Worm (Caenorhabditis elegans) whole organism, L3 larva: ENCODE results near the gene asah-2.

ENCODE experiments used
- R02D3.7 ChIP-seq: fragments of 150-350 bp; optimal IDR thresholded peaks from 2 replicates; lab custom pipeline; 2014; ENCODE audit warnings: missing biosample characterization, missing genetic modification characterization
- ZK546.5 ChIP-seq: sonication (generic microtip); optimal IDR thresholded peaks from 2 replicates; lab custom pipeline; 2017; ENCODE audit warnings: missing biosample characterization, missing genetic modification characterization
- ama-1 ChIP-seq: fragments of 150-350 bp; optimal IDR thresholded peaks from 2 replicates; lab custom pipeline; 2018
- ceh-16 ChIP-seq: sonication (generic microtip); optimal IDR thresholded peaks from 2 replicates; lab custom pipeline; 2017; ENCODE audit warnings: missing biosample characterization, missing genetic modification characterization
- ceh-82 ChIP-seq: fragments of 150-350 bp; optimal IDR thresholded peaks from 2 replicates; lab custom pipeline; 2014; ENCODE audit warnings: missing biosample characterization, missing genetic modification characterization
- ceh-9 ChIP-seq: sonication (generic microtip); optimal IDR thresholded peaks from 2 replicates; lab custom pipeline; 2018; ENCODE audit warnings: missing biosample characterization, missing genetic modification characterization
- egl-5 ChIP-seq: fragments of 150-350 bp; optimal IDR thresholded peaks from 2 replicates; lab custom pipeline; 2017; ENCODE audit warnings: missing biosample characterization, missing genetic modification reagents, missing genetic modification characterization, inconsistent platforms
- elt-2 ChIP-seq: sonication (generic microtip); optimal IDR thresholded peaks from 2 replicates; lab custom pipeline; 2016; ENCODE audit warnings: missing genetic modification reagents, mild to moderate bottlenecking, missing genetic modification characterization, missing compliant biosample characterization
- elt-3 ChIP-seq, 3 experiments: fragments of 150-350 bp in 1 of 3; sonication (generic microtip) in 2 of 3; optimal IDR thresholded peaks; 2 replicates in 2 of 3; 4 replicates in 1 of 3; lab custom pipeline; 2014 to 2017; ENCODE audit warnings: missing biosample characterization in 3 of 3, missing genetic modification characterization in 3 of 3
- fkh-10 ChIP-seq: sonication (generic microtip); optimal IDR thresholded peaks from 2 replicates; lab custom pipeline; 2017; ENCODE audit warnings: missing biosample characterization, missing genetic modification reagents, missing genetic modification characterization
- fkh-2 ChIP-seq: fragments of 150-350 bp; optimal IDR thresholded peaks from 2 replicates; lab custom pipeline; 2014; ENCODE audit warnings: missing biosample characterization, missing genetic modification reagents, missing genetic modification characterization
- fos-1 ChIP-seq: fragments of 150-350 bp; optimal IDR thresholded peaks from 2 replicates; lab custom pipeline; 2014; ENCODE audit warnings: missing biosample characterization, missing genetic modification characterization
- hmg-11 ChIP-seq: sonication (generic microtip); optimal IDR thresholded peaks from 2 replicates; lab custom pipeline; 2016; ENCODE audit warnings: missing genetic modification characterization, missing compliant biosample characterization
- jun-1 ChIP-seq: fragments of 150-350 bp; optimal IDR thresholded peaks from 2 replicates; lab custom pipeline; 2014; ENCODE audit warnings: missing biosample characterization, missing genetic modification reagents, missing genetic modification characterization
- lin-15B ChIP-seq: fragments of 150-350 bp; optimal IDR thresholded peaks from 2 replicates; lab custom pipeline; 2014; ENCODE audit warnings: missing biosample characterization, missing genetic modification characterization
- lsy-12 ChIP-seq: sonication (generic microtip); optimal IDR thresholded peaks from 2 replicates; lab custom pipeline; 2016; ENCODE audit warnings: mild to moderate bottlenecking, missing genetic modification characterization, missing compliant biosample characterization
- mml-1 ChIP-seq: fragments of 150-350 bp; sonication (generic microtip); optimal IDR thresholded peaks from 3 replicates; lab custom pipeline; 2014; ENCODE audit warnings: missing biosample characterization, missing genetic modification characterization
- nfya-1 ChIP-seq: sonication (generic microtip); optimal IDR thresholded peaks from 2 replicates; lab custom pipeline; 2017; ENCODE audit warnings: missing genetic modification characterization, mild to moderate bottlenecking, missing compliant biosample characterization, antibody characterized with exemption, moderate library complexity; ENCODE audit not compliant: insufficient read depth
- nhr-12 ChIP-seq: fragments of 150-350 bp; optimal IDR thresholded peaks from 2 replicates; lab custom pipeline; 2014; ENCODE audit warnings: missing biosample characterization, missing genetic modification characterization
- nhr-23 ChIP-seq: fragments of 150-350 bp; optimal IDR thresholded peaks from 2 replicates; lab custom pipeline; 2014; ENCODE audit warnings: missing biosample characterization, missing genetic modification reagents, missing genetic modification characterization
- nhr-25 ChIP-seq: sonication (generic microtip); optimal IDR thresholded peaks from 2 replicates; lab custom pipeline; 2017; ENCODE audit warnings: missing biosample characterization, missing genetic modification characterization
- nhr-43 ChIP-seq: sonication (generic microtip); optimal IDR thresholded peaks from 2 replicates; lab custom pipeline; 2016; ENCODE audit warnings: mild to moderate bottlenecking, missing genetic modification characterization, missing compliant biosample characterization; ENCODE audit not compliant: poor library complexity, severe bottlenecking
- nhr-67 ChIP-seq: fragments of 150-350 bp; optimal IDR thresholded peaks from 2 replicates; lab custom pipeline; 2014; ENCODE audit warnings: missing biosample characterization, missing genetic modification characterization
- pha-4 ChIP-seq: fragments of 150-350 bp; optimal IDR thresholded peaks from 2 replicates; lab custom pipeline; 2014; ENCODE audit warnings: missing biosample characterization, missing genetic modification reagents, missing genetic modification characterization
- pqm-1 ChIP-seq: fragments of 150-350 bp; optimal IDR thresholded peaks from 2 replicates; lab custom pipeline; 2017; ENCODE audit warnings: missing biosample characterization, missing genetic modification characterization, inconsistent platforms
- sea-2 ChIP-seq: fragments of 150-350 bp; sonication (generic microtip); optimal IDR thresholded peaks from 4 replicates; lab custom pipeline; 2014; ENCODE audit warnings: missing biosample characterization, missing genetic modification reagents, missing genetic modification characterization
- unc-39 ChIP-seq: sonication (generic microtip); optimal IDR thresholded peaks from 4 replicates; lab custom pipeline; 2017; ENCODE audit warnings: missing biosample characterization, missing genetic modification characterization
- ztf-11 ChIP-seq: fragments of 150-350 bp; optimal IDR thresholded peaks from 2 replicates; lab custom pipeline; 2014; ENCODE audit warnings: missing biosample characterization, missing genetic modification characterization
- ztf-4 ChIP-seq: fragments of 150-350 bp; optimal IDR thresholded peaks from 2 replicates; lab custom pipeline; 2014; ENCODE audit warnings: missing biosample characterization, missing genetic modification characterization

Gene asah-2

DNA sequence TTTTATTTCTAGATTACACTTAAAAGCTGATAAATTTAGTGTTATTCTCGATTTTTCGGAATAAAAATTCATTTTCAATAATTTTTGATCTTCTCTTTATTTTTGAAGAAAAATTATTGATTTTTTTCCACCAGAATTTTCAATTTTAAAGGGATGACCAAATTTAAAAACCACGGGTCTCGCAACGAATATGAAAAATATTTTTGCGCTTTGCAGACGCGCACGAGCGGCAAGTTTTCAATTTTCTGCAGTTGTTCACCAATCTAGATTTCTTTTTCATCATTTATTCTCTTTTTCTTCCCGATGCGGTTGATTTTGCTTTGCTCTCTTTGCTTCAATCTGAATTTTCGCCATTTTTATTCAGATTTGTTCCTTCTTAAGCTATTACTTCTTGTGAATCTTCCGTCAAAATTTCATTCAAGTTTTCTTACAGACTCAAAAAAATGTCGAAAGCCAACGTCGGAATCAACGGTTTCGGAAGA lies 31.5 kb downstream of the asah-2 start, which contains the start of gene gpd-4:
Gene gpd-4 (plus strand): TSS at position 432 of the 482 bp plus-strand sequence.
- TF ChIP-seq nhr-23 (tag; lab: Kevin White, UChicago) (no peak), fos-1 (no peak), ceh-16 (no peak), ceh-9 (tag; lab: Kevin White, UChicago) (no peak), mml-1 (tag; lab: Kevin White, UChicago) (no peak), egl-5 (tag; lab: Kevin White, UChicago) (no peak), pha-4 (tag; lab: Kevin White, UChicago) (no peak), hmg-11 (tag; lab: Kevin White, UChicago) (no peak)

DNA sequence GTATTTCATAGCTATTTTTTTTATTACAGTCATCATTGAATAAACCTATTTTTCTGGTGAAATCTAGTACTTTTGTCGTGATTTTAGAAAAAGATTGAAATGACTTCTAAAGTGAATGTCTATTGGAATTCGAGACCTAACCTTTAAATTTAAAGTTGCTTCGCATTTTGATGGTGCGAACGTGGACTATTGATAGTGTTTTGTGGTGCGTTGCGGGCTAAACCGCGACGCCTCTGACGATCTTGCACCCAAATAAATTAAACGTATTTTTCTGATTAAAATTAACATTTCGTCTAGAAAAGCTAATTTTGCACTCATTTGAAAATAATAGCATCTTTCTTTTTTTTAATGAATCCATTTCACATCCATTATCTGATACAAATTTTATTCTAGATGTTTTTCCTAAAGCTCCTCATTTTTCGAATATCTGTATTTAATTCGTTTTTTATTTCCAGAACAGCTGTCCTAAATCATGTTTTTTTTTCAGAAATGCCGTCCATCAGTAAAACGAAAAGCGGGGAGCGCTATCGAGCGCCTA lies 33.1 kb downstream of the asah-2 start, which contains the start of gene wbp-11:
Gene wbp-11 (plus strand): TSS at position 488 of the 538 bp plus-strand sequence.
- TF ChIP-seq jun-1 (tag; lab: Kevin White, UChicago) (no peak), lin-15B (peak; percentile 66), nhr-12 (tag; lab: Kevin White, UChicago) (no peak), pha-4 (tag; lab: Kevin White, UChicago) (peak; percentile 69), nfya-1 (tag; lab: Kevin White, UChicago) (peak; percentile 47), hmg-11 (tag; lab: Kevin White, UChicago) (peak; percentile 10)

DNA sequence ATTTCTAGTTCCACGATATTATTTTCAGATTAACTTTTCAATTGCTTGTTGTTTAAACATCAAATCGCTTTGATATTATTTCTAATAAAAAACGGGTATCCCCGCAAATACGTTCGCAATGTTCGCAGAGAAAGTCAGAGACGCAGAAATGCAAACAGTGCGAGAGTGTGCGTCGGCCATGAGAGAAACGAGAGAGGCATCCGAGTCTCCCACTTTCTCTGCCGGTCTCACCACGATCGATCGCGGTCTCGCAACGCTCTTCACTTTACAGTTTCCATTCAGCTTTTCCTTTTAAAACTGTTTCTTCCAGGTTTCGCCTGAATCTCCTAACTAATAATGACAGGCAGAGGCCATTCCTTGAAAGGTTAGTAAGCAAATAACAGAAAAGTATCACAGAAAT lies 34.9 kb downstream of the asah-2 start, which contains the start of gene F33H1.4:
Gene F33H1.4 (plus strand): TSS at position 311 of the 400 bp plus-strand sequence.
- TF ChIP-seq fkh-2 (tag; lab: Kevin White, UChicago) (no peak), ama-1 (peak; percentile 68), R02D3.7 (tag; lab: Kevin White, UChicago) (peak; percentile 58), nhr-23 (tag; lab: Kevin White, UChicago) (peak; percentile 57), nhr-25 (tag; lab: Kevin White, UChicago) (peak; percentile 71), pqm-1 (tag; lab: Kevin White, UChicago) (no peak), lin-15B (peak; percentile 97), jun-1 (tag; lab: Kevin White, UChicago) (peak; percentile 32), elt-2 (tag; lab: Kevin White, UChicago) (peak; percentile 29), nhr-43 (tag; lab: Kevin White, UChicago) (peak; percentile 36), ceh-82 (tag; lab: Kevin White, UChicago) (no peak), pha-4 (tag; lab: Kevin White, UChicago) (peak; percentile 84)
- TF ChIP-seq, all 47 proteins: peak for 9

DNA sequence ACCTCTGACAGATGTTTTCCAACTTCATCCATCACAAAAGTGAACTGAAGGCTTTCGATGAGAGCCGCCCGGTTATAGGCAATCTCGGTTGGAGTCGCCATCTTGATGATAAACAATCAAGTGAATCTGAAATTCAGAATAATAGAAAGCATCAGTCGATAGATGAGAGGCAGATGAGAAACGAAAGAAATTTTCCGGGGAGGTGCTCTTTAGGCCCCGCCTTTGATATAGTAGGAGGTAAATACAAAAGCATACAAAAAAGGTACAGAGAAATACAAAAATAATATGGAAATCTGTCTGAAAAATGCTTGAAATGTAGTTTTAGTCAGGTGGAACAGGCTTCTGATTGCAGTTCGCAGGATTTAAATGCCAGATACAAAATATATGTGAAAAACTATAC lies 43.2 kb downstream of the asah-2 start, which contains the start of gene srd-1:
Gene srd-1 (minus strand): TSS at position 101 of the 400 bp plus-strand sequence.
- TF ChIP-seq nhr-67 (tag; lab: Kevin White, UChicago), result no peak
- no peak for TF ChIP-seq ztf-4 (tag; lab: Kevin White, UChicago)
- no peak for TF ChIP-seq sea-2
- no peak for TF ChIP-seq nhr-43 (tag; lab: Kevin White, UChicago)
- TF ChIP-seq pha-4 (tag; lab: Kevin White, UChicago), result no peak
- no peak for TF ChIP-seq ceh-16
- TF ChIP-seq mml-1 (tag; lab: Kevin White, UChicago), result no peak
- TF ChIP-seq fos-1, result no peak
- TF ChIP-seq nhr-25 (tag; lab: Kevin White, UChicago), result no peak
- TF ChIP-seq nhr-12 (tag; lab: Kevin White, UChicago), result no peak
- no peak for TF ChIP-seq nhr-23 (tag; lab: Kevin White, UChicago)
- no peak for TF ChIP-seq ztf-11 (tag; lab: Kevin White, UChicago)
- TF ChIP-seq nfya-1 (tag; lab: Kevin White, UChicago), result no peak
- no peak for TF ChIP-seq elt-2 (tag; lab: Kevin White, UChicago)
- no peak for TF ChIP-seq fkh-10
- TF ChIP-seq ZK546.5, result no peak

DNA sequence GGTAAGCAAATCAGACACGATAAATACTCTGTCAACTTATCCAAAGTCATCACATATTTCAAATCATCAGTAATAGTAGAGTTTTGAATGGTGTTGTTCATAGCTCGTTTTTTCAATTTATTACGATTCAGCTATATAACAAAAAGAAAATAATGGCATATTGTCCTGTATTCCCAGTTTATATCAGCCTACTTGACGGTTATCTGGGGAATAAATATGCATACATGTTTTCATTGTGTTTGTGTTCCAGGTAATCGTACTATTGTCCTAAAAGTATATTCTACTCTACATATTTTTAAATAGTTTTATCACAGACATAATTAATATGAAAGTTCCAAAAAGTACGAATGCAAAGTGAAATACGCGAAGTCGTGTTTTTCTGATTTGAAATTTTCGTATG lies 48.4 kb downstream of the asah-2 start, which contains the start of gene srd-2:
Gene srd-2 (minus strand): TSS at position 101 of the 400 bp plus-strand sequence.
- TF ChIP-seq unc-39 (tag; lab: Kevin White, UChicago) (no peak), elt-3 (tag; optimal IDR thresholded peaks at IDR 0.05; lab: Kevin White, UChicago) (no peak), fkh-10 (no peak), lsy-12 (no peak), nhr-25 (tag; lab: Kevin White, UChicago) (no peak)
- TF ChIP-seq, all 47 proteins: peak for 0
